Worm (Caenorhabditis elegans) whole organism, L4 larva: Measurements from ENCODE around the gene tag-196.

ENCODE experiments used
- F10B5.3 ChIP-seq: sonication (generic microtip); optimal IDR thresholded peaks from 2 replicates; lab custom pipeline; 2016; ENCODE audit warnings: mild to moderate bottlenecking, missing genetic modification characterization, missing compliant biosample characterization
- R02D3.7 ChIP-seq: fragments of 150-350 bp; sonication (generic microtip); optimal IDR thresholded peaks from 3 replicates; lab custom pipeline; 2014; ENCODE audit warnings: missing biosample characterization, missing genetic modification characterization
- Y75B8A.6 ChIP-seq: fragments of 200-800 bp; sonication (Bioruptor generic); IDR thresholded peaks from 2 replicates; pipeline ENCODE4 v1.3.6; 2022; ENCODE audit warnings: missing genetic modification reagents, missing genetic modification characterization, missing compliant biosample characterization
- aha-1 ChIP-seq: fragments of 150-350 bp; peaks from one replicate; lab custom pipeline; 2014; ENCODE audit warnings: missing biosample characterization, missing genetic modification characterization
- ceh-28 ChIP-seq: fragments of 150-350 bp; optimal IDR thresholded peaks from 2 replicates; lab custom pipeline; 2014; ENCODE audit warnings: missing biosample characterization, missing genetic modification reagents, missing genetic modification characterization
- ceh-82 ChIP-seq: sonication (generic microtip); optimal IDR thresholded peaks from 2 replicates; lab custom pipeline; 2017; ENCODE audit warnings: missing biosample characterization, missing genetic modification characterization
- dve-1 ChIP-seq: sonication (generic microtip); optimal IDR thresholded peaks from 2 replicates; lab custom pipeline; 2017; ENCODE audit warnings: antibody characterized with exemption, mild to moderate bottlenecking, missing genetic modification characterization, missing compliant biosample characterization; ENCODE audit not compliant: insufficient read depth
- lin-15B ChIP-seq: fragments of 150-350 bp; sonication (generic microtip); optimal IDR thresholded peaks from 3 replicates; lab custom pipeline; 2014; ENCODE audit warnings: missing biosample characterization, missing genetic modification characterization
- nhr-28 ChIP-seq: fragments of 150-350 bp; optimal IDR thresholded peaks from 2 replicates; lab custom pipeline; 2014; ENCODE audit warnings: missing biosample characterization, missing genetic modification characterization
- unc-62 ChIP-seq, 3 experiments: fragments of 150-350 bp in 1 of 3; sonication (generic microtip); optimal IDR thresholded peaks in 2 of 3; peaks in 1 of 3; 1 replicate in 1 of 3; 2 replicates in 2 of 3; lab custom pipeline; 2014 to 2017; ENCODE audit warnings: missing biosample characterization in 3 of 3, missing genetic modification characterization in 3 of 3, missing genetic modification reagents in 3 of 3, missing genotype in 1 of 3

DNA sequence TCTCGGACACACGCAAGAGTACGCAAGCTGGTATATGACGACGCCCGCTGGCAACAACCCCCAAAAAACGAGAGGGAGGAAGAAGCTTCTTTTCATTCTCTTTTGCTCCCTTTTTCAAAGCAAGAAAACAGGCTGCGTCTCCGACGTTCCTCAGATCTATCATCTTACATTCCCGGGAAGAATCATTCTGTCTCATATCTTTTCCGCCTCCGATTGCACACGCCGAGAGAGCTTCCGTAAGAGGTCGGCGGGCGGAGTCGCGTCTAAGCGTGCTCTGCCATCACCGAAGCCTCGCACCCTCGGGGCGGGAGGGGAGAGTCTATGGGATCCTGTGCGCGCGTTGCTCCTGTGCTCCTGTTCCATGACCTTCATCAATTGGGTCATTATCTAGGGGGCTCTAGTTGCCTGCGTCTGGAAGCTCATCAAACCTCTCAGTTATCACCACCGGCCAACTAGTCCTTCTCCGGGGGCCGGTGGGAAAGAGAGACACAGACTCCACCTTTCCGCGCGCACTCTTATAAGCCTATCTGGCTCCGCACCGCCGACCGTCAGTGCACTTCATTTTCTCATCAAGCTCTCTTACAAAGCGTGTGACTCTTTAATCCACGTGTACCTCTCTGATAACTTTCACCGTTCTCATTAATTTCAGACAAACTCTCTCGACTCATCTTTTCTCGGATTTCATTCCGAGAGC, 49.0 kb upstream of the tag-196 start, which contains the start of the genes slc-17.8 and asns-1:
- no peak for TF ChIP-seq R02D3.7 (tag; lab: Kevin White, UChicago)
- no peak for TF ChIP-seq dve-1 (tag; lab: Kevin White, UChicago)
- TF ChIP-seq Y75B8A.6, result no peak
- no peak for TF ChIP-seq lin-15B (tag; lab: Kevin White, UChicago)
- TF ChIP-seq ceh-82 (tag; lab: Kevin White, UChicago), result no peak
- no peak for TF ChIP-seq ceh-28 (tag; lab: Kevin White, UChicago)
- no peak for TF ChIP-seq nhr-28
- no peak for TF ChIP-seq unc-62 (GFP tag; optimal IDR thresholded peaks at IDR 0.05 in 1 of 2; lab: Kevin White, UChicago)
- TF ChIP-seq unc-62 (tag; optimal IDR thresholded peaks at IDR 0.05; lab: Kevin White, UChicago), result no peak
- TF ChIP-seq F10B5.3, result no peak
- no peak for TF ChIP-seq aha-1 (tag; lab: Kevin White, UChicago)
